Fruit fly (Drosophila melanogaster) whole organism, larva: ENCODE measurements around the gene CG33120.

Source experiments
- noc ChIP-seq: fragments of 200-800 bp; sonication (Bioruptor generic); optimal IDR thresholded peaks from 3 replicates; lab custom pipeline; 2019; ENCODE audit warnings: missing biosample characterization, mild to moderate bottlenecking, missing genetic modification characterization, moderate library complexity

CG33120 gene

DNA sequence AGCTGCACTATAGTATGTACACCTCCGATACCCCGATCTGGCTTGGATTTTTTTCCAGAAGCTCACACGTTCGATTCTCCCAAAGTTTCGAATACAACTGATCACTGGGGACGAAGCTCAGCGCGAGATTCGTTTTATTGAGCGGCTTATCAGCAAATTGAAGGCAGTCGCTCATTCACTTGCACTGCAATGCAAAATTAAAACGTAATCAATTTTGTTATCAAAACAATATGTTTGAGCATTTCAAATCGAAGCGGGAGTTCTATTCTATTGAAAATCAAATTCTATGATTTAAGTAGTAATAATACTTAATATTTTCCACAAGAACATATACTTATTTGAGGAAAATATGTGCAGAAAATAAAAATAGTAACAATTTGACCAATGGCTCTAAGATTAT lies at the start of gene CG33120:
CG33120 (minus strand) TSS at position 101 of the 400 bp plus-strand sequence.
- no peak for TF ChIP-seq noc

- no peak for TF ChIP-seq noc
Measured at dm6 chr2L:18890087-18890486, 45.7 kb upstream of the CG33120 start.

DNA sequence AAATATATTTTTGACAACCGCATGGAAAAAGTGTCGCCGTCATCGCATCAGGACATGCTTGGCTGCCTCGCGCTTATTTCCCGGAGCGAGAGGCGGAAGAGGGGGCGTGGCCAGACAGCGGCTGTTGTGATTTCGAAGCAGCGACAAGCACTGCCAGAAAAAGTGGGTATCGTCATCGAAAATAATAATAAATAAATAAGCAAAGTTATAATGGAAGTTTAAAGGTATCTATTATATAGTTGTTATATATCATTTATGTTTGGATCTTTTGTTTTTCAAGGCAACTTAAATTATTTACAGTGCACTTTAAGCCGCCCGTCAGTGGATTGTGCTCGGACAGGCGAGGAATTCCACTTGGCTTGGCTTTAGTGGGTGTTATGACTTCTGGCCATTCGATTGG lies 44.9 kb upstream of the CG33120 start:
- no peak for TF ChIP-seq noc

DNA sequence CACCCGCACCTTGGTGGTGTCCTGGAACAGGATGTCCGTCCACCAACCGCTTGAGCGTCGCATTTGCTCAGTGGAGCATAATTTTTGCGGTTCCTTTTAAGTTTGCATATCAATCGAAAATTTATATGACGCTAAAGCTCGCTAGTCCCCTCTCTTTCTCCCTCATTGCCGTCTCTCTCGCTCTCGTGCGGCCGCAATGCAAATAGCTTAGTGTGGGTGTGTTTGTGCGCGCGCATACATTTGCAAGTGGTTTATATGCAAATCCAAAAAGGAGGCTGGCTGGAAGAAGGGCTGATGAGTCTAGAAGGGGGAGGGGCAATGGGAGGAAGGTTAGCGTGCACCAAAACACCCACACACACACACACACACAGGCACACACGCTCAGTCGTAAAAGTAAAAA lies 42.5 kb upstream of the CG33120 start:
- TF ChIP-seq noc: no peak

- TF ChIP-seq noc: no peak
Measured at dm6 chr2L:18884783-18885182, 40.4 kb upstream of the CG33120 start.

dm6 chr2L:18882734-18883133 lies 38.4 kb upstream of the CG33120 start:
- TF ChIP-seq noc: no peak

- TF ChIP-seq noc: no peak
Measured at dm6 chr2L:18881014-18881660, 36.8 kb upstream of the CG33120 start, which contains the start of gene tup. TSS of gene tup (minus strand) at chr2L:18881261.

- TF ChIP-seq noc: no peak
Measured at dm6 chr2L:18878439-18878838, 34.1 kb upstream of the CG33120 start.

DNA sequence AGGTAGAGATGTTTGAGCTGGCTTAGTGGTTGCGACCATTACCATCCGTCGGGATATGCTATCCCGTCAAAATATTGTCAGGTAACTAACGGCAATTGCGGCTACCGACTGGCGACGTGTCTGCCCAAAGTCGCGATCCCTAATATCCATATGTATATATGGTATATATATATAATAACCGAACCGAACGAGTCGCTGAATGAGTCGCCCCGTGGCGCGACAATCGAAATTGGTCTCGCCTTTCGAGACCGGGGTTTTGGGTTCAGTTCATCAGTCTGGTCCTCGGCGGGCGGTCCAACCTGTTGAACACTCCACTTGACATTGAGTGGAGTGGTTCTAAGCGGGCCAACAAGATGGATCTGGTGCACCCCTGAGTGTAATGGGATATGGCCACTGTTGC lies 30.8 kb upstream of the CG33120 start:
- TF ChIP-seq noc: no peak

dm6 chr2L:18871822-18872221 lies 27.4 kb upstream of the CG33120 start:
- TF ChIP-seq noc: no peak

DNA sequence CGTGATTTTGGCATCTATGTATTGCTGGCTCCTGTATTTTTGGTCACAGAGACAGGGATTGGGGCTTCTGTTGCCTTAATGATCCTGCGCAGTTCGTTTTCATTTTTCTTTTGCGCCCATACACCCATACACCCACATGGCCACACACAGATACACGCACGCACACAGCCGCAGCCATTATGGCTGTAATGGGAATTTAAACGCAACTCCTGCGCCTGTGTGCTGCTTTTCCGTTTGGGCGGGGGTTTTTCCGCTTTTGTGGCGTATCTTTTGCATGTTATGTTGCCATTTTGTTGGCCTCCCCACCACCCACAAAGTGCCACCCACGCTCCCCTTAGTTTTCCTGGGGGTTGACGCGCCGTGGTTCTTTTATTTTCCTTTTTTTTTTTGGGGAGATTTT lies 23.4 kb upstream of the CG33120 start:
- no peak for TF ChIP-seq noc

dm6 chr2L:18866582-18866981 lies 22.2 kb upstream of the CG33120 start:
- TF ChIP-seq noc: no peak

- no peak for TF ChIP-seq noc
Measured at dm6 chr2L:18864981-18865380, 20.6 kb upstream of the CG33120 start.

DNA sequence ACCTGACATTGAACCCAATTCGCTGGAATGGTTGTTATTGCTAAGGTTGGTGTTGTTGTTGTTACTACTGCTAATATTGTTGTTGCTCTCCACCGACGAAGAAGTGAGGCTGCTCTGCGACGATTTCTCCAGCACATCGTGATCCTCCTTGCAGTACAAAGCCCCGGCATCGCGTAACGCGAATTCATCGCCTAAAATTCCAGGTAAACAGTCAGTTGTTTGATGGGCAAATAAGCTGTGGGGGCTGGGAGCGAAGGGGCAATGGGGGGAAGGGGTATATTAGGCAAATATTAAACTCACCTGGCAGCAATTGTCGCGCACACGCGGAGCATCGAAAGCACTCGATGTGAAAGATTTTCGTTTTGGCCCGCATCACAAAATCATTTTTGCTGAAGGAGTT lies 19.7 kb upstream of the CG33120 start:
- no peak for TF ChIP-seq noc

DNA sequence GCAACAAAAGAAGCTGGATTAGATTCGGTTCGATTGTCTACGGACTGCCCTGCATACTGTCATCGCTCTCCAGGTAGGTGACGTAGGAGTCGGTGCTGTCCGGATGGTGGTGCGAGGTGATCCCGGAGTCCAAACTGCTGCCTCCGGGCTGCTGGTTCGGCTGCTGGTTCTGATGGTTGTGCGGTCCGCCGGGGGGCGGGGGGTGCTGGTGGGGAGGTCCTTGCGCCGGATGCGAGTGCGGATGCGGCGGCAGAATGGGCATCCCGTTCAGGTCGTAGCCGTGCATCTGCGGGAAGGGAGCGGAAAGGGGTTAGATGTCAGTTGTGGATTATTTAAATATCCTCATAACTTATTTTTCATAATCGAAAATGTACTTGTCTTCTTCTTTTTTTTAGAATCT lies 16.5 kb upstream of the CG33120 start:
- TF ChIP-seq noc: no peak

dm6 chr2L:18858661-18859532 lies 14.5 kb upstream of the CG33120 start, which contains the start of the genes CG10602 and mRpL13:
TSS of gene CG10602 (minus strand) at chr2L:18859248.
TSS of gene mRpL13 (minus strand) at chr2L:18859248.
- no peak for TF ChIP-seq noc

- peak; percentile 96 for TF ChIP-seq noc
Measured at dm6 chr2L:18857635-18858059, 13.3 kb upstream of the CG33120 start.

DNA sequence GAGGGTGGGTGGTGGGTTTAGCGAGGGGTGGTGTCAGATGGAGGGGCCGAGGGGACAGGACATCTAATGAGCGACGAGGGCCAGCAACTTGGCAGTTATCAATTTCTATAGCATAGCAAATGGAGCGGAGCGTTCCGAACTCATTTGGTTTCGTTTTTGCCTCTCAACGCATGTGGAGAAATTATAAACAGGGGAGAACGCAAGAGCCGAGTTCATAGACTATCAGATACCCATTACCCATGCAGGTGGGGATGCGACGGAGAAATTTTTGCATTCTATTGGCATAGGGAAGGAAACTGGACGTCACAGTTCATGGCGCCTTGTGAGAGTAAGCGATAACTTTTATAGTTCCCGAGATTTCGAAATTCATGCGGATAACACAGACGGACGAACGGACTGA lies 7.9 kb upstream of the CG33120 start:
- no peak for TF ChIP-seq noc
